Worm (Caenorhabditis elegans) whole organism, L3 larva: ENCODE measurements around the gene sec-61.B.

Experiments
- R02D3.7 ChIP-seq: fragments of 150-350 bp; optimal IDR thresholded peaks from 2 replicates; lab custom pipeline; 2014; ENCODE audit warnings: missing biosample characterization, missing genetic modification characterization
- ama-1 ChIP-seq: fragments of 150-350 bp; optimal IDR thresholded peaks from 2 replicates; lab custom pipeline; 2018
- ceh-82 ChIP-seq: fragments of 150-350 bp; optimal IDR thresholded peaks from 2 replicates; lab custom pipeline; 2014; ENCODE audit warnings: missing biosample characterization, missing genetic modification characterization
- fkh-2 ChIP-seq: fragments of 150-350 bp; optimal IDR thresholded peaks from 2 replicates; lab custom pipeline; 2014; ENCODE audit warnings: missing biosample characterization, missing genetic modification reagents, missing genetic modification characterization
- lin-39 ChIP-seq: fragments of 150-350 bp; optimal IDR thresholded peaks from 2 replicates; lab custom pipeline; 2018; ENCODE audit warnings: missing biosample characterization, missing genetic modification reagents, missing genetic modification characterization
- nhr-12 ChIP-seq: fragments of 150-350 bp; optimal IDR thresholded peaks from 2 replicates; lab custom pipeline; 2014; ENCODE audit warnings: missing biosample characterization, missing genetic modification characterization
- nhr-25 ChIP-seq: sonication (generic microtip); optimal IDR thresholded peaks from 2 replicates; lab custom pipeline; 2017; ENCODE audit warnings: missing biosample characterization, missing genetic modification characterization
- nhr-76 ChIP-seq: fragments of 150-350 bp; sonication (generic microtip); optimal IDR thresholded peaks from 5 replicates; lab custom pipeline; 2014; ENCODE audit warnings: missing biosample characterization, missing genetic modification characterization
- snpc-4 ChIP-seq: fragments of 150-350 bp; optimal IDR thresholded peaks from 2 replicates; lab custom pipeline; 2014; ENCODE audit warnings: missing biosample characterization, missing genetic modification characterization
- tbx-2 ChIP-seq: sonication (generic microtip); optimal IDR thresholded peaks from 2 replicates; lab custom pipeline; 2016; ENCODE audit warnings: mild to moderate bottlenecking, missing genetic modification characterization, missing compliant biosample characterization
- unc-62 ChIP-seq: fragments of 150-350 bp; sonication (generic microtip); optimal IDR thresholded peaks from 4 replicates; lab custom pipeline; 2014; ENCODE audit warnings: missing biosample characterization, missing genetic modification reagents, missing genetic modification characterization
- ztf-11 ChIP-seq: fragments of 150-350 bp; optimal IDR thresholded peaks from 2 replicates; lab custom pipeline; 2014; ENCODE audit warnings: missing biosample characterization, missing genetic modification characterization

ce11 chrIV:2400651-2401050, 12.2 kb upstream of the sec-61.B start:
- TF ChIP-seq ceh-82 (no peak), ztf-11 (tag; lab: Kevin White, UChicago) (no peak), nhr-25 (no peak), R02D3.7 (no peak), nhr-12 (tag; lab: Kevin White, UChicago) (no peak), tbx-2 (no peak), snpc-4 (tag; lab: Kevin White, UChicago) (no peak), lin-39 (tag; lab: Kevin White, UChicago) (no peak), unc-62 (GFP tag; lab: Kevin White, UChicago) (no peak), fkh-2 (tag; lab: Kevin White, UChicago) (no peak), ama-1 (lab: Kevin White, UChicago) (no peak), nhr-76 (tag; lab: Kevin White, UChicago) (no peak)
